Worm (Caenorhabditis elegans): ENCODE data around the gene str-16.

DNA sequence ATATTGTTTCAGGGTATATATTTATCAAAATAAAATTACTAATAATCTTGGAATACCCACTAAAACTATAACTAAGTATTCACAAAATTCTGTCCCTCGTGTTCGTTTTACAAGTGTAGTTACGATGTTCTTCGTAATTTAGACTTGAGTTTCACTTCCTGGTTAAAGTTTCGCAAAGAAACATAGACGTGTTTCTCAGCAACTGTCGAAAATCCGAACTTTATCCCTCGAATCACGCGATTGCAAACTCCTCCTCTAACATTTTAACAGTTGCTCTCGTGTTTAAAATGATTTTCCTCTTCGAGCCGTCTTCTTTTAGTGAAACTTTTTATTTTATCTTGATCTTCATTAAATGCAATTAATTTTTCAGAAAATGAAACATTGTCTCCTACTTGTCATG lies 43.3 kb downstream of the str-16 start, which contains the start of gene T28A11.2:
- TF ChIP-seq jun-1 (tag; optimal IDR thresholded peaks at IDR 0.05), result no peak
- no peak for TF ChIP-seq dsc-1 (tag; optimal IDR thresholded peaks at IDR 0.05)
- no peak for TF ChIP-seq nhr-76 (tag; optimal IDR thresholded peaks at IDR 0.05)
- TF ChIP-seq lsy-2 (tag; optimal IDR thresholded peaks at IDR 0.05), result no peak
- TF ChIP-seq sox-4 (tag; optimal IDR thresholded peaks at IDR 0.05), result no peak
- TF ChIP-seq sptf-1 (tag; optimal IDR thresholded peaks at IDR 0.05), result no peak
- TF ChIP-seq lin-39 (tag; optimal IDR thresholded peaks at IDR 0.05), result no peak
- no peak for TF ChIP-seq C16A3.4 (tag; optimal IDR thresholded peaks at IDR 0.05)
- no peak for TF ChIP-seq elt-2 (tag; optimal IDR thresholded peaks at IDR 0.05)
- TF ChIP-seq isw-1 (GFP tag; IDR thresholded peaks at IDR 0.05), result no peak
- TF ChIP-seq nhr-237 (tag; optimal IDR thresholded peaks at IDR 0.05), result no peak
